Worm (Caenorhabditis elegans): ENCODE results near the gene dod-6.

dod-6 gene

DNA sequence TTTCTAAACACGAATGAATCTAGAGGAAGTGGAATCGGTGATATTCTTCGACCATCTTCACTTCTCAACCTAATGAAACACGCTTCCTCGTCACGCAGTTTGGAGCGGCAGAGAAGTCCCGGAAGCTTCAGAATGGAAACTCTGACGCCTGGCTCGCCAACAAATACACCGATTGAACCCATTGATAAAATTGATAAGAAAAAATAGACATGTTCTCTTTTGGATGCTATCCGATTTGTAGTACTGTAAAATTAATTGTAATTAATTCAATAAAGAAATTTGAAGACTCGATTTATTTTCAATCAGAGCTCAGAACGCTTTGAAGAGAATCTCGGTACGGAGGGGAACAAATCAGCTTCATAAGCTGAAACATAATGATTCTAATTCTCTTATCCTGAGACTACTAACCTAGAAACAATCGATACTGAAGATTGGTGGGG lies 17.0 kb downstream of the dod-6 start (continued):
- TF ChIP-seq lir-3 (tag; optimal IDR thresholded peaks at IDR 0.05; ENCODE audit: poor library complexity) (peak; percentile 3), ceh-8 (GFP tag; optimal IDR thresholded peaks at IDR 0.05) (no peak), elt-3 (tag; optimal IDR thresholded peaks at IDR 0.05) (no peak), lin-15B (tag; optimal IDR thresholded peaks at IDR 0.05) (no peak), alr-1 (tag; optimal IDR thresholded peaks at IDR 0.05; ENCODE audit: borderline replicate concordance) (no peak), lin-35 (GFP tag; optimal IDR thresholded peaks at IDR 0.05) (peak in 1 of 2 experiments; percentile 62), efl-3 (GFP tag; optimal IDR thresholded peaks at IDR 0.05) (no peak), fkh-8 (tag; optimal IDR thresholded peaks at IDR 0.05) (no peak), nhr-90 (tag; optimal IDR thresholded peaks at IDR 0.05; ENCODE audit: poor library complexity) (peak; percentile 69), efl-1 (optimal IDR thresholded peaks at IDR 0.05) (peak; percentile 14 to 31), efl-1 (GFP tag; optimal IDR thresholded peaks at IDR 0.05 in 1 of 2) (peak in 1 of 2 experiments; percentile 92), tbx-2 (tag; optimal IDR thresholded peaks at IDR 0.05) (peak; percentile 49), hpl-2 (GFP tag; optimal IDR thresholded peaks at IDR 0.05) (peak; percentile 46), ceh-63 (GFP tag; optimal IDR thresholded peaks at IDR 0.05) (no peak), lin-14 (GFP tag; optimal IDR thresholded peaks at IDR 0.05) (peak; percentile 24), unc-86 (tag; optimal IDR thresholded peaks at IDR 0.05) (no peak), irx-1 (tag; optimal IDR thresholded peaks at IDR 0.05) (no peak), skn-1 (tag; optimal IDR thresholded peaks at IDR 0.05) (no peak), sup-37 (GFP tag; optimal IDR thresholded peaks at IDR 0.05) (peak; percentile 38), grh-1 (GFP tag; IDR thresholded peaks at IDR 0.05) (peak; percentile 58), xbp-1 (tag; optimal IDR thresholded peaks at IDR 0.05) (peak; percentile 48), ets-5 (GFP tag; IDR thresholded peaks at IDR 0.05) (no peak), ceh-88 (GFP tag; IDR thresholded peaks at IDR 0.05) (peak; percentile 45; the same call in 1 of the 2 replicates), hlh-17 (GFP tag; optimal IDR thresholded peaks at IDR 0.05; ENCODE audit: borderline replicate concordance) (no peak), C16A3.4 (tag; optimal IDR thresholded peaks at IDR 0.05) (no peak), lin-13 (GFP tag; optimal IDR thresholded peaks at IDR 0.05) (no peak), aha-1 (tag; optimal IDR thresholded peaks at IDR 0.05) (no peak), nhr-76 (tag; optimal IDR thresholded peaks at IDR 0.05) (no peak), mef-2 (tag; optimal IDR thresholded peaks at IDR 0.05) (no peak), nhr-28 (tag; optimal IDR thresholded peaks at IDR 0.05) (no peak), pag-3 (tag; optimal IDR thresholded peaks at IDR 0.05; ENCODE audit: borderline replicate concordance, insufficient read depth) (no peak), Y116A8C.19 (tag; optimal IDR thresholded peaks at IDR 0.05; ENCODE audit: borderline replicate concordance) (no peak), zip-4 (GFP tag; optimal IDR thresholded peaks at IDR 0.05) (no peak), sox-4 (tag; optimal IDR thresholded peaks at IDR 0.05) (no peak), nhr-237 (tag; optimal IDR thresholded peaks at IDR 0.05) (no peak), ztf-4 (tag; optimal IDR thresholded peaks at IDR 0.05) (peak; percentile 92), C34B4.2 (tag; optimal IDR thresholded peaks at IDR 0.05) (no peak), ces-1 (GFP tag; optimal IDR thresholded peaks at IDR 0.05) (no peak), jun-1 (tag; optimal IDR thresholded peaks at IDR 0.05) (no peak), mep-1 (tag; optimal IDR thresholded peaks at IDR 0.05) (no peak), vab-15 (tag; optimal IDR thresholded peaks at IDR 0.05) (no peak), fkh-4 (tag; optimal IDR thresholded peaks at IDR 0.05; ENCODE audit: borderline replicate concordance) (no peak), ceh-82 (tag; optimal IDR thresholded peaks at IDR 0.05) (no peak), nhr-84 (tag; optimal IDR thresholded peaks at IDR 0.05) (no peak), sptf-1 (tag; optimal IDR thresholded peaks at IDR 0.05) (no peak), lin-39 (tag; optimal IDR thresholded peaks at IDR 0.05) (no peak), F16B12.6 (tag; optimal IDR thresholded peaks at IDR 0.05) (no peak), nhr-11 (tag; optimal IDR thresholded peaks at IDR 0.05) (no peak), swsn-7 (tag; optimal IDR thresholded peaks at IDR 0.05) (peak; percentile 28), mdl-1 (tag; optimal IDR thresholded peaks at IDR 0.05) (no peak), nhr-85 (tag) (peak; percentile 4), fkh-10 (GFP tag; optimal IDR thresholded peaks at IDR 0.05) (no peak), rnt-1 (tag; optimal IDR thresholded peaks at IDR 0.05) (peak; percentile 48)
